Fruit fly (Drosophila melanogaster) whole organism, pupa: ENCODE results near the gene CG6700.

ENCODE experiments used
- CG10348 ChIP-seq: fragments of 200-800 bp; sonication (Bioruptor generic); IDR thresholded peaks from 2 replicates; pipeline ENCODE4 v1.3.6; 2022; ENCODE audit warnings: missing biosample characterization, missing genetic modification characterization
- CG17806 ChIP-seq: fragments of 200-800 bp; sonication (Bioruptor generic); optimal IDR thresholded peaks from 2 replicates; lab custom pipeline; 2018; ENCODE audit warnings: missing biosample characterization, mild to moderate bottlenecking, missing genetic modification characterization, moderate library complexity
- CG32121 ChIP-seq: fragments of 200-800 bp; sonication (Bioruptor generic); IDR thresholded peaks from 2 replicates; pipeline ENCODE4 v1.3.6; 2022; ENCODE audit warnings: missing biosample characterization, missing genetic modification characterization
- CG8301 ChIP-seq: fragments of 200-800 bp; sonication (Bioruptor generic); optimal IDR thresholded peaks from 2 replicates; lab custom pipeline; 2018; ENCODE audit warnings: missing biosample characterization, mild to moderate bottlenecking, missing genetic modification characterization
- CG9948 ChIP-seq: fragments of 200-800 bp; sonication (Bioruptor generic); optimal IDR thresholded peaks from 2 replicates; lab custom pipeline; 2018; ENCODE audit warnings: missing biosample characterization, mild to moderate bottlenecking, missing genetic modification characterization, moderate library complexity
- EcR ChIP-seq: fragments of 200-800 bp; sonication (Bioruptor generic); optimal IDR thresholded peaks from 3 replicates; lab custom pipeline; 2019; ENCODE audit warnings: missing biosample characterization, missing genetic modification characterization, mild to moderate bottlenecking, moderate library complexity, missing genetic modification reagents
- rn ChIP-seq: fragments of 200-800 bp; sonication (Bioruptor generic); IDR thresholded peaks from 2 replicates; pipeline ENCODE4 v1.3.6; 2022; ENCODE audit warnings: missing biosample characterization, missing genetic modification characterization

dm6 chr2L:10869867-10870266 lies 27.5 kb upstream of the CG6700 start, which contains the start of gene CG12517:
- TF ChIP-seq rn (GFP tag; lab: Robert Waterston, UW), result no peak
- no peak for TF ChIP-seq EcR (GFP tag; lab: Kevin White, UChicago)
- no peak for TF ChIP-seq CG32121 (GFP tag; lab: Robert Waterston, UW)
- TF ChIP-seq CG17806 (tag; lab: Kevin White, UChicago), result no peak
- no peak for TF ChIP-seq CG10348 (GFP tag; lab: Robert Waterston, UW)
- TF ChIP-seq CG9948 (tag; lab: Kevin White, UChicago), result no peak
- no peak for TF ChIP-seq CG8301 (tag; lab: Kevin White, UChicago)
